Fruit fly (Drosophila melanogaster) whole organism, embryonic: ENCODE results near the gene IRSp53.

Source experiments
- Abd-B ChIP-seq: fragments of 200-800 bp; sonication (Bioruptor generic); optimal IDR thresholded peaks from 2 replicates; lab custom pipeline; 2018; ENCODE audit warnings: missing biosample characterization, mild to moderate bottlenecking, missing genetic modification characterization, moderate library complexity
- Aef1 ChIP-seq: fragments of 200-800 bp; sonication (Bioruptor generic); IDR thresholded peaks from 3 replicates; pipeline ENCODE4 v1.3.6; 2022; ENCODE audit warnings: missing biosample characterization, missing genetic modification characterization
- B-H1 ChIP-seq: fragments of 200-800 bp; sonication (Bioruptor generic); IDR thresholded peaks from 3 replicates; pipeline ENCODE4 v1.3.6; 2022; ENCODE audit warnings: missing biosample characterization, missing genetic modification characterization
- C15 ChIP-seq: fragments of 200-800 bp; sonication (Bioruptor generic); IDR thresholded peaks from 3 replicates; pipeline ENCODE4 v1.3.6; 2022; ENCODE audit warnings: missing biosample characterization, missing genetic modification characterization
- CG10267 ChIP-seq: fragments of 200-800 bp; sonication (Bioruptor generic); optimal IDR thresholded peaks from 2 replicates; lab custom pipeline; 2018; ENCODE audit warnings: missing biosample characterization, mild to moderate bottlenecking, missing genetic modification characterization, moderate library complexity
- CG11560 ChIP-seq: fragments of 200-800 bp; sonication (Bioruptor generic); IDR thresholded peaks from 3 replicates; pipeline ENCODE4 v1.3.6; 2022; ENCODE audit warnings: missing biosample characterization, missing genetic modification characterization
- CG12391 ChIP-seq: fragments of 200-800 bp; sonication (Bioruptor generic); optimal IDR thresholded peaks from 3 replicates; lab custom pipeline; 2018; ENCODE audit warnings: missing biosample characterization, mild to moderate bottlenecking, missing genetic modification characterization, moderate library complexity
- CG12659 ChIP-seq: fragments of 200-800 bp; sonication (Bioruptor generic); optimal IDR thresholded peaks from 3 replicates; lab custom pipeline; 2017; ENCODE audit warnings: mild to moderate bottlenecking, missing biosample characterization, missing genetic modification reagents, missing genetic modification characterization
- CG14860 ChIP-seq: fragments of 200-800 bp; sonication (Bioruptor generic); IDR thresholded peaks from 3 replicates; pipeline ENCODE4 v1.3.6; 2022; ENCODE audit warnings: missing biosample characterization, missing genetic modification characterization; ENCODE audit not compliant: partially characterized antibody
- CG15479 ChIP-seq: fragments of 200-800 bp; sonication (Bioruptor generic); optimal IDR thresholded peaks from 3 replicates; lab custom pipeline; 2019; ENCODE audit warnings: missing biosample characterization, mild to moderate bottlenecking, missing genetic modification characterization, moderate library complexity
- CG1647 ChIP-seq: fragments of 200-800 bp; sonication (Bioruptor generic); optimal IDR thresholded peaks from 3 replicates; lab custom pipeline; 2016; ENCODE audit warnings: missing biosample characterization, missing genetic modification characterization
- CG16779 ChIP-seq: fragments of 200-800 bp; sonication (Bioruptor generic); IDR thresholded peaks from 2 replicates; pipeline ENCODE4 v1.3.6; 2022; ENCODE audit warnings: missing biosample characterization, missing genetic modification characterization
- CG18011 ChIP-seq: fragments of 200-800 bp; sonication (Bioruptor generic); optimal IDR thresholded peaks from 2 replicates; lab custom pipeline; 2017; ENCODE audit warnings: missing biosample characterization, missing genetic modification characterization, mild to moderate bottlenecking, moderate library complexity, missing genotype
- CG1832 ChIP-seq: fragments of 200-800 bp; sonication (Bioruptor generic); optimal IDR thresholded peaks from 2 replicates; lab custom pipeline; 2017; ENCODE audit warnings: missing biosample characterization, mild to moderate bottlenecking, missing genetic modification characterization, inconsistent platforms
- CG2116 ChIP-seq: fragments of 200-800 bp; sonication (Bioruptor generic); optimal IDR thresholded peaks from 3 replicates; lab custom pipeline; 2018; ENCODE audit warnings: missing biosample characterization, mild to moderate bottlenecking, missing genetic modification characterization
- CG2678 ChIP-seq: fragments of 200-800 bp; sonication (Bioruptor generic); optimal IDR thresholded peaks from 3 replicates; lab custom pipeline; 2019; ENCODE audit warnings: missing biosample characterization, mild to moderate bottlenecking, missing genetic modification characterization, moderate library complexity
- CG3407 ChIP-seq: fragments of 200-800 bp; sonication (Bioruptor generic); optimal IDR thresholded peaks from 2 replicates; lab custom pipeline; 2018; ENCODE audit warnings: missing biosample characterization, mild to moderate bottlenecking, missing genetic modification characterization
- CG4328 ChIP-seq: fragments of 200-800 bp; sonication (Bioruptor generic); optimal IDR thresholded peaks from 3 replicates; lab custom pipeline; 2017; ENCODE audit warnings: missing biosample characterization, missing genetic modification reagents, missing genetic modification characterization
- CG7556 ChIP-seq: fragments of 200-800 bp; sonication (Bioruptor generic); optimal IDR thresholded peaks from 2 replicates; lab custom pipeline; 2017; ENCODE audit warnings: missing biosample characterization, mild to moderate bottlenecking, missing genetic modification characterization
- CG8388 ChIP-seq: fragments of 200-800 bp; sonication (Bioruptor generic); optimal IDR thresholded peaks from 2 replicates; lab custom pipeline; 2019; ENCODE audit warnings: missing biosample characterization, mild to moderate bottlenecking, missing genetic modification characterization, moderate library complexity
- CG9817 ChIP-seq: fragments of 200-800 bp; sonication (Bioruptor generic); optimal IDR thresholded peaks from 2 replicates; lab custom pipeline; 2018; ENCODE audit warnings: missing biosample characterization, mild to moderate bottlenecking, missing genetic modification characterization, moderate library complexity
- Hey ChIP-seq: fragments of 200-800 bp; sonication (Bioruptor generic); optimal IDR thresholded peaks from 3 replicates; lab custom pipeline; 2018; ENCODE audit warnings: missing biosample characterization, mild to moderate bottlenecking, missing genetic modification characterization
- Lim3 ChIP-seq: fragments of 200-800 bp; sonication (Bioruptor generic); IDR thresholded peaks from 2 replicates; pipeline ENCODE4 v1.3.6; 2022; ENCODE audit warnings: missing biosample characterization, missing genetic modification characterization
- MTF-1 ChIP-seq: fragments of 200-800 bp; sonication (Bioruptor generic); optimal IDR thresholded peaks from 2 replicates; lab custom pipeline; 2018; ENCODE audit warnings: missing biosample characterization, mild to moderate bottlenecking, missing genetic modification characterization, borderline replicate concordance
- Myb ChIP-seq: fragments of 200-800 bp; sonication (Bioruptor generic); optimal IDR thresholded peaks from 2 replicates; lab custom pipeline; 2016; ENCODE audit warnings: missing biosample characterization, missing genetic modification characterization
- NC2α ChIP-seq: fragments of 200-800 bp; sonication (Bioruptor generic); optimal IDR thresholded peaks from 2 replicates; lab custom pipeline; 2016; ENCODE audit warnings: missing biosample characterization, missing genetic modification characterization
- Oaz ChIP-seq: fragments of 200-800 bp; sonication (Bioruptor generic); IDR thresholded peaks from 2 replicates; pipeline ENCODE4 v1.3.6; 2022; ENCODE audit warnings: missing biosample characterization, missing genetic modification characterization
- Ptx1 ChIP-seq: fragments of 200-800 bp; sonication (Bioruptor generic); IDR thresholded peaks from 2 replicates; pipeline ENCODE4 v1.3.6; 2022; ENCODE audit warnings: missing biosample characterization, missing genetic modification characterization
- Sin3A ChIP-seq: fragments of >200 bp; optimal IDR thresholded peaks from 2 replicates; lab custom pipeline; 2018
- TFAM ChIP-seq: fragments of 200-800 bp; sonication (Bioruptor generic); optimal IDR thresholded peaks from 2 replicates; lab custom pipeline; 2017; ENCODE audit warnings: missing biosample characterization, missing genetic modification characterization, inconsistent platforms
- YL-1 ChIP-seq: fragments of 200-800 bp; sonication (Bioruptor generic); optimal IDR thresholded peaks from 3 replicates; lab custom pipeline; 2017; ENCODE audit warnings: missing biosample characterization, mild to moderate bottlenecking, missing genetic modification characterization
- abd-A ChIP-seq: fragments of 200-800 bp; sonication (Bioruptor generic); optimal IDR thresholded peaks from 3 replicates; lab custom pipeline; 2019; ENCODE audit warnings: missing biosample characterization, mild to moderate bottlenecking, missing genetic modification characterization, moderate library complexity
- ac ChIP-seq: fragments of 200-800 bp; sonication (Bioruptor generic); optimal IDR thresholded peaks from 3 replicates; lab custom pipeline; 2017; ENCODE audit warnings: missing biosample characterization, mild to moderate bottlenecking, missing genetic modification characterization
- amos ChIP-seq: fragments of 200-800 bp; sonication (Bioruptor generic); IDR thresholded peaks from 2 replicates; pipeline ENCODE4 v1.3.6; 2022; ENCODE audit warnings: missing biosample characterization, missing genetic modification characterization; ENCODE audit not compliant: partially characterized antibody
- chn ChIP-seq: fragments of 200-800 bp; sonication (Bioruptor generic); optimal IDR thresholded peaks from 2 replicates; lab custom pipeline; 2016; ENCODE audit warnings: missing biosample characterization, missing genetic modification characterization
- cwo ChIP-seq: fragments of 200-800 bp; sonication (Bioruptor generic); optimal IDR thresholded peaks from 3 replicates; lab custom pipeline; 2017; ENCODE audit warnings: missing biosample characterization, missing genetic modification characterization, mild to moderate bottlenecking, moderate library complexity, missing genetic modification reagents
- fru ChIP-seq: fragments of >200 bp; optimal IDR thresholded peaks from 2 replicates; lab custom pipeline; 2017
- ftz-f1 ChIP-seq: fragments of 200-800 bp; sonication (Bioruptor generic); optimal IDR thresholded peaks from 2 replicates; lab custom pipeline; 2016; ENCODE audit warnings: missing biosample characterization, missing genetic modification characterization
- h ChIP-seq: fragments of >200 bp; optimal IDR thresholded peaks from 2 replicates; lab custom pipeline; 2017
- ham ChIP-seq: fragments of 200-800 bp; sonication (Bioruptor generic); IDR thresholded peaks from 2 replicates; pipeline ENCODE4 v1.3.6; 2022; ENCODE audit warnings: missing biosample characterization, missing genetic modification characterization
- jigr1 ChIP-seq: fragments of 200-800 bp; sonication (Bioruptor generic); IDR thresholded peaks from 3 replicates; pipeline ENCODE4 v1.3.6; 2022; ENCODE audit warnings: missing biosample characterization, missing genetic modification characterization
- kni ChIP-seq: fragments of 200-800 bp; sonication (Bioruptor generic); optimal IDR thresholded peaks from 3 replicates; lab custom pipeline; 2017; ENCODE audit warnings: mild to moderate bottlenecking, missing biosample characterization, missing genetic modification reagents, missing genetic modification characterization
- phol ChIP-seq: fragments of 200-800 bp; sonication (Bioruptor generic); optimal IDR thresholded peaks from 3 replicates; lab custom pipeline; 2018; ENCODE audit warnings: missing biosample characterization, mild to moderate bottlenecking, missing genetic modification characterization, moderate library complexity
- pum ChIP-seq: fragments of 200-800 bp; sonication (Bioruptor generic); optimal IDR thresholded peaks from 2 replicates; lab custom pipeline; 2016; ENCODE audit warnings: missing biosample characterization, missing genetic modification characterization
- sc ChIP-seq, 3 experiments: fragments of >200 bp in 2 of 3; fragments of 200-800 bp in 1 of 3; sonication (Bioruptor generic) in 1 of 3; optimal IDR thresholded peaks; 2 replicates in 2 of 3; 3 replicates in 1 of 3; lab custom pipeline; 2017; ENCODE audit warnings: mild to moderate bottlenecking in 1 of 3, missing biosample characterization in 1 of 3, missing genetic modification characterization in 1 of 3, missing genetic modification reagents in 1 of 3
- so ChIP-seq: fragments of 200-800 bp; sonication (Bioruptor generic); IDR thresholded peaks from 3 replicates; pipeline ENCODE4 v1.3.6; 2022; ENCODE audit warnings: missing biosample characterization, missing genetic modification characterization
- sqz ChIP-seq: fragments of 200-800 bp; sonication (Bioruptor generic); optimal IDR thresholded peaks from 3 replicates; lab custom pipeline; 2018; ENCODE audit warnings: missing biosample characterization, mild to moderate bottlenecking, missing genetic modification characterization
- tio ChIP-seq: fragments of 200-800 bp; sonication (Bioruptor generic); optimal IDR thresholded peaks from 2 replicates; lab custom pipeline; 2017; ENCODE audit warnings: missing biosample characterization, missing genetic modification characterization, inconsistent platforms
- twi ChIP-seq: fragments of 200-800 bp; optimal IDR thresholded peaks from 2 replicates; lab custom pipeline; 2019; ENCODE audit warnings: missing biosample characterization, mild to moderate bottlenecking, missing genetic modification characterization, moderate library complexity

Gene IRSp53

dm6 chr3L:11089805-11090440, 45.9 kb upstream of the IRSp53 start (continued):
- TF ChIP-seq CG2116 (peak; percentile 81), ftz-f1 (GFP tag; lab: Kevin White, UChicago) (no peak), tio (GFP tag; lab: Kevin White, UChicago) (peak; percentile 95), CG12391 (tag; lab: Kevin White, UChicago) (peak; percentile 96), CG15479 (GFP tag; lab: Kevin White, UChicago) (peak; percentile 82), Abd-B (GFP tag; lab: Kevin White, UChicago) (peak; percentile 79), CG1832 (GFP tag; lab: Kevin White, UChicago) (no peak), h (lab: Kevin White, UChicago) (no peak), CG2678 (tag; lab: Kevin White, UChicago) (peak; percentile 95), fru (lab: Kevin White, UChicago) (no peak), CG16779 (no peak), CG14860 (peak; percentile 47; the same call in 1 of the 3 replicates), MTF-1 (GFP tag; lab: Kevin White, UChicago) (peak; percentile 76), sqz (GFP tag; lab: Kevin White, UChicago) (peak; percentile 86), chn (GFP tag; lab: Kevin White, UChicago) (peak; percentile 84), CG7556 (GFP tag; lab: Kevin White, UChicago) (peak; percentile 98), CG10267 (peak; percentile 88), TFAM (GFP tag; lab: Kevin White, UChicago) (no peak), CG1647 (peak; percentile 73), amos (GFP tag; lab: Robert Waterston, UW) (no peak), pum (GFP tag; lab: Kevin White, UChicago) (peak; percentile 75), Ptx1 (GFP tag; lab: Robert Waterston, UW) (peak; percentile 84), ham (no peak), Hey (tag; lab: Kevin White, UChicago) (peak; percentile 20), Oaz (GFP tag; lab: Robert Waterston, UW) (peak; percentile 43; the same call in 1 of the 2 replicates), phol (tag; lab: Kevin White, UChicago) (peak; percentile 91), sc (optimal IDR thresholded peaks at IDR 0.05; lab: Kevin White, UChicago) (no peak), sc (GFP tag; optimal IDR thresholded peaks at IDR 0.05; lab: Kevin White, UChicago) (peak; percentile 89), cwo (peak; percentile 87), Sin3A (lab: Kevin White, UChicago) (no peak), Myb (GFP tag; lab: Kevin White, UChicago) (peak; percentile 57), abd-A (peak; percentile 10), C15 (0 out of 3 replicates have a peak, but pooled peaks have one; percentile 39), Aef1 (GFP tag; lab: Robert Waterston, UW) (peak; percentile 59), so (GFP tag; lab: Robert Waterston, UW) (peak; percentile 91), CG9817 (tag; lab: Kevin White, UChicago) (peak; percentile 45), CG3407 (GFP tag; lab: Kevin White, UChicago) (peak; percentile 81), Lim3 (GFP tag; lab: Robert Waterston, UW) (peak; percentile 33; the same call in 1 of the 2 replicates), twi (tag; lab: Kevin White, UChicago) (peak; percentile 81), kni (GFP tag; lab: Kevin White, UChicago) (peak; percentile 93), YL-1 (GFP tag; lab: Kevin White, UChicago) (peak; percentile 81), NC2α (GFP tag; lab: Kevin White, UChicago) (peak; percentile 87), CG11560 (0 out of 3 replicates have a peak, but pooled peaks have one; percentile 55), ac (GFP tag; lab: Kevin White, UChicago) (peak; percentile 75), CG8388 (GFP tag; lab: Kevin White, UChicago) (peak; percentile 90), B-H1 (peak; percentile 50), CG12659 (GFP tag; lab: Kevin White, UChicago) (peak; percentile 96), CG4328 (peak; percentile 44), CG18011 (peak; percentile 77), jigr1 (GFP tag; lab: Robert Waterston, UW) (0 out of 3 replicates have a peak, but pooled peaks have one; percentile 73)
